Worm (Caenorhabditis elegans) whole organism, mixed stage, embryonic: ENCODE results near the gene gck-3.

ENCODE experiments used
- M03D4.4 ChIP-seq: sonication (generic microtip); optimal IDR thresholded peaks from 2 replicates; lab custom pipeline; 2017; ENCODE audit warnings: mild to moderate bottlenecking, missing genetic modification characterization, missing compliant biosample characterization
- bed-3 ChIP-seq: fragments of 200-800 bp; sonication (Bioruptor generic); optimal IDR thresholded peaks from 3 replicates; lab custom pipeline; 2018; ENCODE audit warnings: mild to moderate bottlenecking, missing genetic modification characterization, moderate library complexity, missing compliant biosample characterization
- blmp-1 ChIP-seq: fragments of 150-350 bp; optimal IDR thresholded peaks from 2 replicates; lab custom pipeline; 2014; ENCODE audit warnings: missing biosample characterization, missing genetic modification characterization
- ceh-39 ChIP-seq: fragments of 150-350 bp; optimal IDR thresholded peaks from 2 replicates; lab custom pipeline; 2014; ENCODE audit warnings: missing biosample characterization, missing genetic modification characterization
- ceh-43 ChIP-seq: fragments of 200-800 bp; sonication (Bioruptor generic); optimal IDR thresholded peaks from 2 replicates; lab custom pipeline; 2018; ENCODE audit warnings: mild to moderate bottlenecking, missing genetic modification characterization, moderate library complexity, missing compliant biosample characterization
- ceh-83 ChIP-seq: fragments of 200-800 bp; sonication (Bioruptor generic); optimal IDR thresholded peaks from 2 replicates; lab custom pipeline; 2018; ENCODE audit warnings: mild to moderate bottlenecking, missing genetic modification characterization, missing compliant biosample characterization
- ces-1 ChIP-seq: fragments of 150-350 bp; optimal IDR thresholded peaks from 2 replicates; lab custom pipeline; 2014; ENCODE audit warnings: missing biosample characterization, missing genetic modification reagents, missing genetic modification characterization
- cnd-1 ChIP-seq: fragments of 200-800 bp; sonication (Bioruptor generic); optimal IDR thresholded peaks from 2 replicates; lab custom pipeline; 2018; ENCODE audit warnings: mild to moderate bottlenecking, missing genetic modification characterization, missing compliant biosample characterization
- drap-1 ChIP-seq: fragments of 200-800 bp; sonication (Bioruptor generic); optimal IDR thresholded peaks from 3 replicates; lab custom pipeline; 2018; ENCODE audit warnings: mild to moderate bottlenecking, missing genetic modification characterization, missing compliant biosample characterization
- elt-1 ChIP-seq: sonication (generic microtip); optimal IDR thresholded peaks from 2 replicates; lab custom pipeline; 2017; ENCODE audit warnings: missing genetic modification characterization, mild to moderate bottlenecking, missing compliant biosample characterization, antibody characterized with exemption, moderate library complexity, borderline replicate concordance; ENCODE audit not compliant: insufficient read depth
- elt-3 ChIP-seq: fragments of 150-350 bp; optimal IDR thresholded peaks from 2 replicates; lab custom pipeline; 2014; ENCODE audit warnings: missing biosample characterization, missing genetic modification characterization
- flh-1 ChIP-seq: fragments of 200-800 bp; sonication (Bioruptor generic); optimal IDR thresholded peaks from 2 replicates; lab custom pipeline; 2018; ENCODE audit warnings: mild to moderate bottlenecking, missing genetic modification characterization, moderate library complexity, missing compliant biosample characterization
- ham-2 ChIP-seq: fragments of 200-800 bp; sonication (Bioruptor generic); optimal IDR thresholded peaks from 2 replicates; lab custom pipeline; 2018; ENCODE audit warnings: mild to moderate bottlenecking, missing genetic modification characterization, missing compliant biosample characterization
- hlh-1 ChIP-seq: fragments of 150-350 bp; optimal IDR thresholded peaks from 2 replicates; lab custom pipeline; 2014; ENCODE audit warnings: missing biosample characterization, missing genetic modification reagents, missing genetic modification characterization
- lin-13 ChIP-seq: fragments of 150-350 bp; optimal IDR thresholded peaks from 2 replicates; lab custom pipeline; 2014; ENCODE audit warnings: missing biosample characterization, missing genetic modification characterization
- lin-32 ChIP-seq: fragments of 200-800 bp; sonication (Bioruptor generic); optimal IDR thresholded peaks from 2 replicates; lab custom pipeline; 2018; ENCODE audit warnings: mild to moderate bottlenecking, missing genetic modification characterization, missing compliant biosample characterization
- lsy-2 ChIP-seq: fragments of 150-350 bp; optimal IDR thresholded peaks from 2 replicates; lab custom pipeline; 2014; ENCODE audit warnings: missing biosample characterization, missing genetic modification characterization
- mab-5 ChIP-seq: fragments of 150-350 bp; optimal IDR thresholded peaks from 2 replicates; lab custom pipeline; 2014; ENCODE audit warnings: missing biosample characterization, missing genetic modification characterization
- mep-1 ChIP-seq: fragments of 150-350 bp; optimal IDR thresholded peaks from 2 replicates; lab custom pipeline; 2017; ENCODE audit warnings: missing biosample characterization, missing genetic modification reagents, missing genetic modification characterization, inconsistent platforms
- mls-2 ChIP-seq: sonication (generic microtip); optimal IDR thresholded peaks from 2 replicates; lab custom pipeline; 2016; ENCODE audit warnings: mild to moderate bottlenecking, missing genetic modification characterization, moderate library complexity, missing compliant biosample characterization
- nhr-12 ChIP-seq: fragments of 150-350 bp; optimal IDR thresholded peaks from 2 replicates; lab custom pipeline; 2014; ENCODE audit warnings: missing biosample characterization, missing genetic modification characterization
- nhr-2 ChIP-seq: fragments of 150-350 bp; optimal IDR thresholded peaks from 2 replicates; lab custom pipeline; 2014; ENCODE audit warnings: missing biosample characterization, missing genetic modification characterization
- nhr-237 ChIP-seq: fragments of 150-350 bp; optimal IDR thresholded peaks from 2 replicates; lab custom pipeline; 2014; ENCODE audit warnings: missing biosample characterization, missing genetic modification characterization
- nhr-28 ChIP-seq: fragments of 150-350 bp; optimal IDR thresholded peaks from 2 replicates; lab custom pipeline; 2014; ENCODE audit warnings: missing biosample characterization, missing genetic modification characterization
- nhr-76 ChIP-seq: sonication (generic microtip); optimal IDR thresholded peaks from 2 replicates; lab custom pipeline; 2017; ENCODE audit warnings: missing biosample characterization, missing genetic modification characterization
- pha-4 ChIP-seq: fragments of 150-350 bp; optimal IDR thresholded peaks from 2 replicates; lab custom pipeline; 2018; ENCODE audit warnings: missing biosample characterization, missing genetic modification reagents, missing genetic modification characterization
- sem-2 ChIP-seq: fragments of 200-800 bp; sonication (Bioruptor generic); optimal IDR thresholded peaks from 2 replicates; lab custom pipeline; 2018; ENCODE audit warnings: mild to moderate bottlenecking, missing genetic modification characterization, missing compliant biosample characterization
- snpc-4 ChIP-seq: fragments of 150-350 bp; optimal IDR thresholded peaks from 2 replicates; lab custom pipeline; 2014; ENCODE audit warnings: missing biosample characterization, missing genetic modification characterization
- sptf-1 ChIP-seq: sonication (generic microtip); optimal IDR thresholded peaks from 2 replicates; lab custom pipeline; 2017; ENCODE audit warnings: mild to moderate bottlenecking, missing genetic modification characterization, moderate library complexity, missing compliant biosample characterization
- tbx-8 ChIP-seq: fragments of 200-800 bp; sonication (Bioruptor generic); optimal IDR thresholded peaks from 2 replicates; lab custom pipeline; 2018; ENCODE audit warnings: mild to moderate bottlenecking, missing genetic modification characterization, moderate library complexity, missing compliant biosample characterization
- unc-120 ChIP-seq: sonication (generic microtip); optimal IDR thresholded peaks from 2 replicates; lab custom pipeline; 2017; ENCODE audit warnings: missing genetic modification characterization, missing compliant biosample characterization; ENCODE audit not compliant: poor library complexity, severe bottlenecking
- unc-39 ChIP-seq: fragments of 150-350 bp; optimal IDR thresholded peaks from 2 replicates; lab custom pipeline; 2014; ENCODE audit warnings: missing biosample characterization, missing genetic modification characterization
- unc-62 ChIP-seq: fragments of 150-350 bp; optimal IDR thresholded peaks from 2 replicates; lab custom pipeline; 2014; ENCODE audit warnings: missing biosample characterization, missing genetic modification reagents, missing genetic modification characterization
- zip-8 ChIP-seq: fragments of 150-350 bp; optimal IDR thresholded peaks from 2 replicates; lab custom pipeline; 2014; ENCODE audit warnings: missing biosample characterization, missing genetic modification characterization
- ztf-11 ChIP-seq: fragments of 150-350 bp; optimal IDR thresholded peaks from 2 replicates; lab custom pipeline; 2014; ENCODE audit warnings: missing biosample characterization, missing genetic modification characterization

gck-3 gene

ce11 chrV:17962500-17962899 lies 4.1 kb downstream of the gck-3 start:
- TF ChIP-seq ztf-11 (no peak), ceh-83 (GFP tag; lab: Kevin White, UChicago) (no peak), ces-1 (no peak), nhr-237 (tag; lab: Kevin White, UChicago) (no peak), ceh-39 (no peak), nhr-12 (tag; lab: Kevin White, UChicago) (no peak), sptf-1 (tag; lab: Kevin White, UChicago) (peak; percentile 23)

DNA sequence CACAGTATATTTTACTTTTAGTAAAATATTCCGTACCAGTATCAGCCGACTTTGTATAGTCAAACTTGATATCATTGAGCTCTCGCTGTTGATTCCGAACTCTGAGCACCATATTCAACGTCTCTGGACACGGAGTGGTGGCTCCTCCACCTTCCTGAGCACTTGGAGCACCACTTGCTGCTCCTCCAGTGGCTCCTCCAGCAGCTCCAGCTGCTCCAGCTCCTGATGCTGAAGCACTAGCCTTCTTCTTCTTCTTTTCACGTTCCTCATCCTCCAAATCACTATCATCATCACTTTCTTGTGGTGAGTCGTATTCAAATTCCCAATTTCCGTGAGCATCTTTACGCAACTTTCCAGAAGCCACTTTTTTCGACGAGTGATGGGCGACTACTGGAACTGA lies 10.5 kb downstream of the gck-3 start:
- no peak for TF ChIP-seq unc-62
- no peak for TF ChIP-seq tbx-8
- TF ChIP-seq pha-4 (tag; lab: Kevin White, UChicago): no peak
- no peak for TF ChIP-seq sptf-1 (tag; lab: Kevin White, UChicago)
- no peak for TF ChIP-seq zip-8 (tag; lab: Kevin White, UChicago)
- no peak for TF ChIP-seq nhr-28 (tag; lab: Kevin White, UChicago)
- no peak for TF ChIP-seq snpc-4
- TF ChIP-seq, all 35 proteins: peak for 0

- no peak for TF ChIP-seq snpc-4
- TF ChIP-seq zip-8 (tag; lab: Kevin White, UChicago): no peak
- no peak for TF ChIP-seq sem-2 (GFP tag; lab: Kevin White, UChicago)
- TF ChIP-seq nhr-28 (tag; lab: Kevin White, UChicago): no peak
- no peak for TF ChIP-seq elt-1
Measured at ce11 chrV:17952280-17952679, 14.4 kb downstream of the gck-3 start.

DNA sequence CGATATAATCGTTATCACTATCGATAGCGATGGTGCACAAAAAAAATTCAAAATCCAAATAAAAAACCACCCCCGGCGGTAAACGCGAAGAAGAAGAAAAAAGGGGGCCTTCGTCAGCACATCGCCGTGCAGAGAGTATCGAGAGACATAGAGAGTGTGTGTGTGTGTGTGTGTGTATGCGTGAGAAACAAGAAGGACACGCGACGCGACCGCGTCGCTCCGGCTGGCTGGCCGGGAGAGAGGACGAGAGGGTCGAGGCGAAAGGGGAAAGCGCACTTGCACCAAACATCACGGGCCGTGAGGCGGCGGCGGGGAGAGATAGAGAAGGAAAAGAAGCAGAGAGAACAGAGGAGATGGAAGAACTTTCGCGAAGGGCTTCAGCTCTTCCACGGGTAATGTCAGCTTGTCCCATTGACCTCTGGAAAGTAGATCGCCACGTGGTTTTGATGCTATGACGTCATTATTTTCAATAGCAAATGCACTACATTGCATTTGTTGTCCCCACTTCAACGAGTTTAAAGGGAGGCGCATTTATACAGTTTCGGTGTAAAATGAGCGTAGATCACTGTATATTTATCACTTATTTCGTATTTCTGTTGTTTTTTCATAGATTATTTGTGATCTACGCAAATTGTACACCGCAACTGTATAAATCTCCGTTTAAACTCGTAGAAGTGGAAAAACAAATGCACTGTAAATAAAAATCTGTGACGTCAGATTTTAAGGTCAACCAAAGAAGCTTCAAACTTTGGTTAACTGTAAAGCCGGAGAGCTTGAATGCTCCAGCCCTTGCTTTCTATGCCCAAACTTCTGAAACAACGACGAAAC lies 15.3 kb downstream of the gck-3 start, which contains the start of gene Y59A8B.24:
Gene Y59A8B.24, plus strand, starts transcription at position 778 of the 828 bp plus-strand sequence.
- TF ChIP-seq tbx-8: no peak
- TF ChIP-seq ham-2: peak; percentile 79
- peak; percentile 61 for TF ChIP-seq hlh-1 (tag; lab: Kevin White, UChicago)
- TF ChIP-seq elt-3 (tag; lab: Kevin White, UChicago): no peak
- peak; percentile 73 for TF ChIP-seq zip-8 (tag; lab: Kevin White, UChicago)
- TF ChIP-seq M03D4.4 (tag; lab: Kevin White, UChicago): peak; percentile 80
- TF ChIP-seq nhr-2 (tag; lab: Kevin White, UChicago): peak; percentile 77
- TF ChIP-seq pha-4 (tag; lab: Kevin White, UChicago): peak; percentile 87
- TF ChIP-seq lin-13 (tag; lab: Kevin White, UChicago): peak; percentile 87
- TF ChIP-seq ztf-11: peak; percentile 73
- no peak for TF ChIP-seq nhr-76 (tag; lab: Kevin White, UChicago)
- TF ChIP-seq flh-1 (GFP tag; lab: Kevin White, UChicago): no peak
- TF ChIP-seq blmp-1 (tag; lab: Kevin White, UChicago): no peak
- TF ChIP-seq sem-2 (GFP tag; lab: Kevin White, UChicago): no peak
- TF ChIP-seq ceh-83 (GFP tag; lab: Kevin White, UChicago): no peak
- TF ChIP-seq cnd-1 (tag; lab: Kevin White, UChicago): peak; percentile 37
- TF ChIP-seq mab-5 (tag; lab: Kevin White, UChicago): peak; percentile 22
- TF ChIP-seq ceh-39: peak; percentile 76
- no peak for TF ChIP-seq lin-32 (GFP tag; lab: Kevin White, UChicago)
- TF ChIP-seq snpc-4: no peak
- peak; percentile 16 for TF ChIP-seq unc-39
- peak; percentile 82 for TF ChIP-seq lsy-2 (tag; lab: Kevin White, UChicago)
- TF ChIP-seq unc-120: peak; percentile 71
- peak; percentile 72 for TF ChIP-seq unc-62
- TF ChIP-seq mep-1 (tag; lab: Kevin White, UChicago): peak; percentile 61
- peak; percentile 95 for TF ChIP-seq drap-1 (GFP tag; lab: Kevin White, UChicago)
- TF ChIP-seq nhr-28 (tag; lab: Kevin White, UChicago): no peak
- peak; percentile 81 for TF ChIP-seq sptf-1 (tag; lab: Kevin White, UChicago)
- peak; percentile 57 for TF ChIP-seq ces-1
- peak; percentile 68 for TF ChIP-seq mls-2 (tag; lab: Kevin White, UChicago)
- TF ChIP-seq elt-1: no peak
- no peak for TF ChIP-seq bed-3 (GFP tag; lab: Kevin White, UChicago)
- peak; percentile 32 for TF ChIP-seq ceh-43 (GFP tag; lab: Kevin White, UChicago)
- peak; percentile 58 for TF ChIP-seq nhr-237 (tag; lab: Kevin White, UChicago)
- no peak for TF ChIP-seq nhr-12 (tag; lab: Kevin White, UChicago)
